Worm (Caenorhabditis elegans): ENCODE measurements around the gene F53B3.5.

The F53B3.5 gene

ce11 chrX:2879529-2880265 is at the start of gene F53B3.5:
TSS of gene F53B3.5 (minus strand) at chrX:2879579.
- TF ChIP-seq nhr-23 (tag; optimal IDR thresholded peaks at IDR 0.05): peak; percentile 66
- TF ChIP-seq nhr-25 (tag; optimal IDR thresholded peaks at IDR 0.05): peak; percentile 79
- TF ChIP-seq nhr-12 (tag; optimal IDR thresholded peaks at IDR 0.05): no peak
- no peak for TF ChIP-seq sea-2 (GFP tag; optimal IDR thresholded peaks at IDR 0.05)

- TF ChIP-seq sea-2 (GFP tag; optimal IDR thresholded peaks at IDR 0.05) (no peak), nhr-237 (tag; optimal IDR thresholded peaks at IDR 0.05) (no peak), egl-5 (tag; optimal IDR thresholded peaks at IDR 0.05) (peak; percentile 56)
Measured at ce11 chrX:2928089-2928488, 48.7 kb upstream of the F53B3.5 start.

- no peak for TF ChIP-seq mdl-1 (tag; optimal IDR thresholded peaks at IDR 0.05)
- no peak for TF ChIP-seq elt-1 (tag; optimal IDR thresholded peaks at IDR 0.05)
- TF ChIP-seq nhr-43 (tag; optimal IDR thresholded peaks at IDR 0.05; ENCODE audit: poor library complexity, severe bottlenecking): no peak
- TF ChIP-seq elt-2 (tag; optimal IDR thresholded peaks at IDR 0.05): no peak
- TF ChIP-seq mml-1 (tag; optimal IDR thresholded peaks at IDR 0.05): no peak
- TF ChIP-seq tbx-2 (tag; optimal IDR thresholded peaks at IDR 0.05): no peak
- TF ChIP-seq fkh-2 (tag; optimal IDR thresholded peaks at IDR 0.05): no peak
- no peak for TF ChIP-seq ztf-11 (tag; optimal IDR thresholded peaks at IDR 0.05)
- no peak for TF ChIP-seq nhr-23 (tag; optimal IDR thresholded peaks at IDR 0.05)
- TF ChIP-seq lin-39 (tag; optimal IDR thresholded peaks at IDR 0.05): no peak
- TF ChIP-seq pha-4 (tag; optimal IDR thresholded peaks at IDR 0.05): no peak
- no peak for TF ChIP-seq nhr-67 (tag; optimal IDR thresholded peaks at IDR 0.05)
- no peak for TF ChIP-seq ama-1 (optimal IDR thresholded peaks at IDR 0.05)
- TF ChIP-seq fkh-10 (GFP tag; optimal IDR thresholded peaks at IDR 0.05): no peak
- TF ChIP-seq pqm-1 (tag; optimal IDR thresholded peaks at IDR 0.05): no peak
Measured at ce11 chrX:2927576-2927975, 48.2 kb upstream of the F53B3.5 start.

- TF ChIP-seq unc-62 (GFP tag; optimal IDR thresholded peaks at IDR 0.05) (no peak), nfya-1 (tag; optimal IDR thresholded peaks at IDR 0.05; ENCODE audit: insufficient read depth) (no peak), jun-1 (tag; optimal IDR thresholded peaks at IDR 0.05) (no peak), hmg-11 (tag; optimal IDR thresholded peaks at IDR 0.05) (no peak), sea-2 (GFP tag; optimal IDR thresholded peaks at IDR 0.05) (no peak), aly-2 (tag; optimal IDR thresholded peaks at IDR 0.05) (no peak), egl-5 (tag; optimal IDR thresholded peaks at IDR 0.05) (no peak), nhr-76 (tag; optimal IDR thresholded peaks at IDR 0.05) (no peak), fkh-10 (GFP tag; optimal IDR thresholded peaks at IDR 0.05) (no peak), ZK546.5 (tag; optimal IDR thresholded peaks at IDR 0.05) (no peak), ceh-28 (tag; optimal IDR thresholded peaks at IDR 0.05) (no peak), mdl-1 (tag; optimal IDR thresholded peaks at IDR 0.05) (no peak), snpc-4 (tag; optimal IDR thresholded peaks at IDR 0.05) (no peak), zag-1 (tag; optimal IDR thresholded peaks at IDR 0.05) (no peak), nhr-11 (tag; optimal IDR thresholded peaks at IDR 0.05) (no peak)
Measured at ce11 chrX:2925950-2926349, 46.6 kb upstream of the F53B3.5 start.

ce11 chrX:2924438-2924837 is 45.1 kb upstream of the F53B3.5 start:
- TF ChIP-seq snpc-4 (tag; optimal IDR thresholded peaks at IDR 0.05) (no peak), pqm-1 (tag; optimal IDR thresholded peaks at IDR 0.05) (no peak)

- TF ChIP-seq nhr-43 (tag; optimal IDR thresholded peaks at IDR 0.05; ENCODE audit: poor library complexity, severe bottlenecking) (no peak), nhr-76 (tag; optimal IDR thresholded peaks at IDR 0.05) (no peak), egl-5 (tag; optimal IDR thresholded peaks at IDR 0.05) (no peak), tbx-2 (tag; optimal IDR thresholded peaks at IDR 0.05) (no peak), unc-62 (GFP tag; optimal IDR thresholded peaks at IDR 0.05) (no peak)
Measured at ce11 chrX:2923888-2924287, 44.5 kb upstream of the F53B3.5 start, which contains the start of gene hst-3.2. TSS of gene hst-3.2 (minus strand) at chrX:2923988.
